Fruit fly (Drosophila melanogaster): ENCODE data around the gene CG1105.

Gene CG1105

dm6 chr3R:7037250-7037802, 29.6 kb downstream of the CG1105 start (continued):
- no peak for TF ChIP-seq CG10462 (GFP tag; optimal IDR thresholded peaks at IDR 0.05)
- TF ChIP-seq Abd-B (GFP tag; optimal IDR thresholded peaks at IDR 0.05), result peak; percentile 57
- no peak for TF ChIP-seq Rx (GFP tag; IDR thresholded peaks at IDR 0.05)
- TF ChIP-seq CG5953 (GFP tag; IDR thresholded peaks at IDR 0.05), result no peak
- 0 out of 3 replicates have a peak, but pooled peaks have one; percentile 29 for TF ChIP-seq CG14860 (GFP tag; IDR thresholded peaks at IDR 0.05; ENCODE audit: partially characterized antibody)
- TF ChIP-seq dpn (GFP tag; optimal IDR thresholded peaks at IDR 0.05), result peak in 1 of 2 experiments; percentile 31
- no peak for TF ChIP-seq usp (GFP tag; optimal IDR thresholded peaks at IDR 0.05)
- no peak for TF ChIP-seq Gsc (GFP tag; IDR thresholded peaks at IDR 0.05)
- no peak for TF ChIP-seq ERR (GFP tag; optimal IDR thresholded peaks at IDR 0.05)
- no peak for TF ChIP-seq bowl (GFP tag; IDR thresholded peaks at IDR 0.05)
- no peak for TF ChIP-seq CG9817 (tag; optimal IDR thresholded peaks at IDR 0.05)
- no peak for TF ChIP-seq CG15269 (tag; optimal IDR thresholded peaks at IDR 0.05)
- peak; percentile 95 for TF ChIP-seq CG1832 (GFP tag; optimal IDR thresholded peaks at IDR 0.05)
- TF ChIP-seq CG11695 (GFP tag; IDR thresholded peaks at IDR 0.05), result no peak
- TF ChIP-seq cato (GFP tag; optimal IDR thresholded peaks at IDR 0.05; ENCODE audit: borderline replicate concordance), result no peak
- no peak for TF ChIP-seq CG30431 (GFP tag; optimal IDR thresholded peaks at IDR 0.05)
- no peak for TF ChIP-seq sqz (GFP tag; optimal IDR thresholded peaks at IDR 0.05)
- TF ChIP-seq CG17361 (GFP tag; IDR thresholded peaks at IDR 0.05), result no peak
- no peak for TF ChIP-seq odd (GFP tag; optimal IDR thresholded peaks at IDR 0.05)
- no peak for TF ChIP-seq ranshi (GFP tag; IDR thresholded peaks at IDR 0.05)
- no peak for TF ChIP-seq pum (GFP tag; optimal IDR thresholded peaks at IDR 0.05)
- peak; percentile 11 for TF ChIP-seq CG8089 (GFP tag; optimal IDR thresholded peaks at IDR 0.05)
- TF ChIP-seq insv (GFP tag; optimal IDR thresholded peaks at IDR 0.05), result peak in 1 of 2 experiments; percentile 73
- TF ChIP-seq CG14965 (GFP tag; optimal IDR thresholded peaks at IDR 0.05; ENCODE audit: borderline replicate concordance), result no peak
- TF ChIP-seq her (GFP tag; optimal IDR thresholded peaks at IDR 0.05), result no peak
- no peak for TF ChIP-seq CG4404 (GFP tag; IDR thresholded peaks at IDR 0.05)
- no peak for TF ChIP-seq hbn (GFP tag; IDR thresholded peaks at IDR 0.05; ENCODE audit: partially characterized antibody)
- TF ChIP-seq lola (GFP tag; optimal IDR thresholded peaks at IDR 0.05), result no peak
- TF ChIP-seq CG16779 (GFP tag; IDR thresholded peaks at IDR 0.05), result no peak
- no peak for TF ChIP-seq NC2β (GFP tag; optimal IDR thresholded peaks at IDR 0.05)
- no peak for TF ChIP-seq CG11560 (tag; IDR thresholded peaks at IDR 0.05)
- TF ChIP-seq Dref (GFP tag; IDR thresholded peaks at IDR 0.05), result no peak
- TF ChIP-seq CG6813 (GFP tag; optimal IDR thresholded peaks at IDR 0.05), result no peak
- no peak for TF ChIP-seq Dad (GFP tag; optimal IDR thresholded peaks at IDR 0.05)
- no peak for TF ChIP-seq onecut (GFP tag; IDR thresholded peaks at IDR 0.05)
- no peak for TF ChIP-seq luna (GFP tag; optimal IDR thresholded peaks at IDR 0.05)
- 0 out of 2 replicates have a peak, but pooled peaks have one; percentile 33 for TF ChIP-seq ara (GFP tag; IDR thresholded peaks at IDR 0.05)
- peak in 1 of 2 experiments; percentile 70 for TF ChIP-seq crp (GFP tag; optimal IDR thresholded peaks at IDR 0.05)
- TF ChIP-seq Awh (GFP tag; IDR thresholded peaks at IDR 0.05), result no peak
- TF ChIP-seq sd (tag; optimal IDR thresholded peaks at IDR 0.05), result peak; percentile 51
- TF ChIP-seq ken (GFP tag; IDR thresholded peaks at IDR 0.05), result no peak
- TF ChIP-seq CG31224 (GFP tag; IDR thresholded peaks at IDR 0.05), result no peak
- no peak for TF ChIP-seq Sox100B (GFP tag; optimal IDR thresholded peaks at IDR 0.05)
- no peak for TF ChIP-seq CG9437 (GFP tag; optimal IDR thresholded peaks at IDR 0.05)
- no peak for TF ChIP-seq Poxn (GFP tag; IDR thresholded peaks at IDR 0.05)
- TF ChIP-seq Atf-2 (GFP tag; optimal IDR thresholded peaks at IDR 0.05), result no peak
- TF ChIP-seq CG34422 (GFP tag; IDR thresholded peaks at IDR 0.05), result peak; percentile 34; the same call in 1 of the 3 replicates
- peak; percentile 18 for TF ChIP-seq CG18262 (tag; optimal IDR thresholded peaks at IDR 0.05)
- TF ChIP-seq CHES-1-like (GFP tag; optimal IDR thresholded peaks at IDR 0.05), result no peak
- peak; percentile 74 for TF ChIP-seq seq (GFP tag; IDR thresholded peaks at IDR 0.05)
- no peak for TF ChIP-seq CG12236 (GFP tag; optimal IDR thresholded peaks at IDR 0.05)
